Fruit fly (Drosophila melanogaster): ENCODE results near the gene CG6980.

CG6980 gene

dm6 chr3R:24807321-24807720, at the start of gene CG6980:
CG6980 (plus strand) TSS chr3R:24807621.
- no peak for TF ChIP-seq CG17801 (GFP tag; optimal IDR thresholded peaks at IDR 0.05; ENCODE audit: partially characterized antibody)

- no peak for TF ChIP-seq CG17801 (GFP tag; optimal IDR thresholded peaks at IDR 0.05; ENCODE audit: partially characterized antibody)
Observed at dm6 chr3R:24764971-24765370, 42.5 kb upstream of the CG6980 start, which contains the start of gene AstA. AstA (minus strand) TSS chr3R:24765071.

dm6 chr3R:24766684-24767083, 40.7 kb upstream of the CG6980 start:
- no peak for TF ChIP-seq CG17801 (GFP tag; optimal IDR thresholded peaks at IDR 0.05; ENCODE audit: partially characterized antibody)

dm6 chr3R:24767667-24768340, 39.6 kb upstream of the CG6980 start:
- TF ChIP-seq CG17801 (GFP tag; optimal IDR thresholded peaks at IDR 0.05; ENCODE audit: partially characterized antibody) = no peak

DNA sequence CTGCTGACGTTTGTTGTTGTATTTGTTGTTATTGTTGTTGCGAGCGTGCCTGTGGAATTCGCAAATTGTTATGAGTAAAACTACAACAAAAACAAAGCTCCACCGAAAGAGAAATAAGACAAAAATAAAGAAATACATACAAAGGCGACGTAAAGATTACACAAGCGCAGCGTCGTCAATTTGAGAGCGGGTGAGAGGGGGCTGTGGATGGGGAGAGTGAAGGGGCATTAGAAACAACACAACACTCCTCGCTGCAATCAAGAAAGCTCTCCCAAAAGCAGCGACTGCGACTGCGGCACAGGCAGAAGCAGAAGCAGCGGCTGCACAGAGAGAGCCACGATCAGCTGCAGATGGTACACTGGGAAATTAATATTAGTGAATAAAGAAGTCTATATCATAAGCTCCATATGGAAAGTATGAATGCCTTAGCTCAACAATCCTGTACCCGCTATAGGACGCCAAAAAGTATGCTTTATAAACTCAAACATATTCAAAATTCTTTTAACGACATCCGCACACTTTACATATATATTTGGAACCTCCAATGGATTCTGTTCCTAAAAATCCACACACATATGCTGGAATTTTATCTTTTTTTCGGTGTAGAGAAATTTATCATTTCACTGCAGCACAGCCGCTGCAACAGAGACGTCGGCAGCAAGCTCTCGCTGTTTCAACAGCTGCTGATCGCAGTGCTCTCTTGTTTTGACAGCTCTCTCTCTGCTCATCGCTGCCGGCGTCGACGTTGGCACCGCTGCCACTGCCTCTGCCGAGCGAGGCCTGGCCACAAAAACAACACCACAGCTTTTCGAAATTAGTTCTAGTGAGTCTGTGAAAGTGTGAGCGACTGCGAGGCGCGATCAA, 38.7 kb upstream of the CG6980 start, which contains the start of gene CG13631:
Gene CG13631 (plus strand): TSS at position 814 of the 864 bp plus-strand sequence.
- peak; percentile 90 for TF ChIP-seq CG17801 (GFP tag; optimal IDR thresholded peaks at IDR 0.05; ENCODE audit: partially characterized antibody)

dm6 chr3R:24769601-24770000, 37.8 kb upstream of the CG6980 start:
- no peak for TF ChIP-seq CG17801 (GFP tag; optimal IDR thresholded peaks at IDR 0.05; ENCODE audit: partially characterized antibody)

dm6 chr3R:24771273-24772231, 35.9 kb upstream of the CG6980 start, which contains the start of gene CG42331:
CG42331 (plus strand) TSS chr3R:24772181.
- no peak for TF ChIP-seq CG17801 (GFP tag; optimal IDR thresholded peaks at IDR 0.05; ENCODE audit: partially characterized antibody)

dm6 chr3R:24773016-24773415, 34.4 kb upstream of the CG6980 start:
- no peak for TF ChIP-seq CG17801 (GFP tag; optimal IDR thresholded peaks at IDR 0.05; ENCODE audit: partially characterized antibody)

- TF ChIP-seq CG17801 (GFP tag; optimal IDR thresholded peaks at IDR 0.05; ENCODE audit: partially characterized antibody) = no peak
Observed at dm6 chr3R:24773422-24773821, 34.0 kb upstream of the CG6980 start.

DNA sequence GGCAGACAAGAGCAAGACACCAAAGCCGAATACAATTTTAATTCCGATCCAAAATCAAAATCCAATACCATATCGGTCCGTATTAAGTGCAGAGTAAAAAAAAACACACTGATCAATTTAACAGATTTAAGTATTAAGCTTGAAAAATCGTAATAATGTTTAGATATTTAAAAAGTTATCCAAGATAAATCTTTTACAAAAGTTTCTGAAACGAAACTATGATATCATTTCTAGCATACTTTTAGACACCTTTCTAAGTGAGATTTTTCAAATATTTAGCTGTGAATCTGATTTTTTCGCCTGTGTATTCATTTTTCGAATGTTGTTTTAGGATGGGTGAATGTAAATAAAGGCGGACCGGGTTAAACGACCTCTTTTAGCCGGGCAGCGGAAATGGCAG, 30.3 kb upstream of the CG6980 start:
- TF ChIP-seq CG17801 (GFP tag; optimal IDR thresholded peaks at IDR 0.05; ENCODE audit: partially characterized antibody) = no peak

DNA sequence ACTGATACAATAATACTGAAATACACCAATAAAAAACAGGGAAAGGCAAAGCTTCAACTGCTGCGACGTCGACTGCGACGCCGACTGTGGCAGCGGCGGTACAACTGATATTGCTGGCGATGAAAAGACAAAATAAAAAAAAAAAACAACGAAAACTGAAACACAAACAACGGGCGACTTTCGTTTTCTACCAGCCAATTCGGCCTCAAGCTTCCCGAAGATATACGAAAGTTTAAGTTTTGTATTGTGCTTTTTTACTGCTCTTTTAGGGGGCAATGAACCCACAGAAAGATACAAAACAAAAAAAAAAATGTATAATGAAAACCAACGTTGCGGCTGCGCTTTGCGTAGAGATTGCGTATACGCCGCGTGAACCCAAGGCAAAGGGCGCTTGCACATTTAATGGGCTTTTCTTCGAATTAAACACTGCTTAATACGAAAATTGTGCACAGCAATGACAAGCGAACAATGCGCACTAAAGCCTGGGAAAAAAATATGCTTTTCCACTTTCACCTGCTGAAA, 29.1 kb upstream of the CG6980 start:
- TF ChIP-seq CG17801 (GFP tag; optimal IDR thresholded peaks at IDR 0.05; ENCODE audit: partially characterized antibody) = no peak

DNA sequence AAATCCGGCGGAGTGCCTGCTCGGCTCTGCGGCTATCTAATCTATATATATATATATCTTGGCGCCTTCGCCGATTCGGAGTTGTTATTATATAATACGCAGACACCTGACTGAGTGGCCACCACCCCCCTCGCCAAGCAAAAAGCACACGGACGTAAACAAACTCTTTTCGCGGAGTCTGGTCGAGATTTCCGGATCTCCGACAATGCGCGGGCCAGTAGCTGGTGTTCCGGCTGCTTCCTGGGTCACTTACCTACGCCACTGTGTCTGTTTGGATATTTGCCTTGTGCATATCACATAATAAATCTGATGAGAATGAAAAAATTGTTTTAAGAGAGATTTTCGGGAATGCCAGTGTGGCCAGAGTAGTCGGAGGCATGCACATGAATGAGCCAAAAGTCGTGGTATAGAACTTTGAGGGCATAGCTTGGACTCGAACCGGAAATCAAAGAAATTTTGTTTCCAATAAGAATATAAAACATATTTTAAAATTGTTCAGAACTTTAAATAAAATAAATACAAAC, 20.3 kb upstream of the CG6980 start, which contains the start of gene CG5805:
Gene CG5805 (minus strand): TSS at position 380 of the 524 bp plus-strand sequence.
- peak; percentile 56 for TF ChIP-seq CG17801 (GFP tag; optimal IDR thresholded peaks at IDR 0.05; ENCODE audit: partially characterized antibody)

DNA sequence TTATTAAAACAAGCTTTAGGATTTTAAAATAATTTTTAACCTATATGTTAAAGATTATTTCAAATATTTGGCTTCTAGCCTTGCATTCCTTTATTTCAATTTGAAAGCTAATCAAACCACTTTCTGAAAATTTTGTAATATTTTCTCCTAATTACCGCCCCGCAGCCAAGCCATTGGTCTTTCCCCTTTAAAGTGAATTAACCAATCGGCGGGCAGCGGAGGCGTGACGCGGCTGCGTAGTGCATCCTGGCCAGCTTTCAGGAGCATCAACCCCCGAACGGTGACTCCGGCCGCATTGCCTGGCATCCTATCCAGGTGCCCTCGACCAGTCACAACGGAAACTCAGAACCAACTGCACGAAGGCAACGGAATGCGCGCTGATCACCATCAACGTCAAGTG, 19.7 kb upstream of the CG6980 start, which contains the start of gene Ets96B:
Gene Ets96B (plus strand): TSS at position 321 of the 400 bp plus-strand sequence.
- no peak for TF ChIP-seq CG17801 (GFP tag; optimal IDR thresholded peaks at IDR 0.05; ENCODE audit: partially characterized antibody)

DNA sequence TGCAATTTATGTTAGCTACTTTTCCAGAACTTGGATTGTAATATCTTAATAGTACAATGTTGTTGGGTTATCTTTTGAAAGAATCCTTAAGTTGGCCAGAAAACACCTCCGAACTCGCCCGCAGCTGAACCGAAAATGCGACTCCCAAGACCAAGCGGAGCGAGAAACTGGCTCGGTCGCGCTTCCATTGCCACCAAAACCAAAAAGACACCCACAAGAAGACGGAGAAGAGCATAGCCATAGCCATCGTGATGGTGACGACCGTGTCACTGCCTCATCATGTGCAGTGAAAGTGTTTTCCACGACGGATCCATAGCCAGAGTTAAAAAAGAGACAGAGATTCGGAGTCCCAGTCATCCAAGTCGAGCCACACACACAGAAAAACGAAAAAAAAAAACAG, 17.4 kb upstream of the CG6980 start, which contains the start of gene CG13634:
Gene CG13634 (minus strand): TSS at position 101 of the 400 bp plus-strand sequence.
- no peak for TF ChIP-seq CG17801 (GFP tag; optimal IDR thresholded peaks at IDR 0.05; ENCODE audit: partially characterized antibody)

Measured in ovary, adult (tissue).